Fruit fly (Drosophila melanogaster) whole organism, embryonic: ENCODE data around the gene CG15772.

Experiments
- Atf3 ChIP-seq: fragments of 200-800 bp; sonication (Bioruptor generic); optimal IDR thresholded peaks from 3 replicates; lab custom pipeline; 2016; ENCODE audit warnings: missing biosample characterization, missing genetic modification characterization
- B-H1 ChIP-seq: fragments of 200-800 bp; sonication (Bioruptor generic); IDR thresholded peaks from 3 replicates; pipeline ENCODE4 v1.3.6; 2022; ENCODE audit warnings: missing biosample characterization, missing genetic modification characterization
- CG10959 ChIP-seq: fragments of 200-800 bp; sonication (Bioruptor generic); IDR thresholded peaks from 2 replicates; pipeline ENCODE4 v1.3.6; 2022; ENCODE audit warnings: missing biosample characterization, missing genetic modification characterization
- CG11085 ChIP-seq: fragments of 200-800 bp; sonication (Bioruptor generic); IDR thresholded peaks from 2 replicates; pipeline ENCODE4 v1.3.6; 2022; ENCODE audit warnings: missing biosample characterization, missing genetic modification characterization
- CG12659 ChIP-seq: fragments of 200-800 bp; sonication (Bioruptor generic); optimal IDR thresholded peaks from 3 replicates; lab custom pipeline; 2017; ENCODE audit warnings: mild to moderate bottlenecking, missing biosample characterization, missing genetic modification reagents, missing genetic modification characterization
- CG12744 ChIP-seq: fragments of 200-800 bp; sonication (Bioruptor generic); optimal IDR thresholded peaks from 2 replicates; lab custom pipeline; 2016; ENCODE audit warnings: missing biosample characterization, missing genetic modification characterization
- CG13424 ChIP-seq: fragments of 200-800 bp; sonication (Bioruptor generic); optimal IDR thresholded peaks from 2 replicates; lab custom pipeline; 2019; ENCODE audit warnings: missing biosample characterization, mild to moderate bottlenecking, missing genetic modification characterization, moderate library complexity
- CG18619 ChIP-seq: fragments of 200-800 bp; sonication (Bioruptor generic); optimal IDR thresholded peaks from 3 replicates; lab custom pipeline; 2017; ENCODE audit warnings: missing biosample characterization, mild to moderate bottlenecking, missing genetic modification characterization
- CG32767 ChIP-seq: fragments of 200-800 bp; sonication (Bioruptor generic); IDR thresholded peaks from 2 replicates; pipeline ENCODE4 v1.3.6; 2022; ENCODE audit warnings: missing biosample characterization, missing genetic modification characterization
- CG33557 ChIP-seq: fragments of 200-800 bp; sonication (Bioruptor generic); optimal IDR thresholded peaks from 2 replicates; lab custom pipeline; 2019; ENCODE audit warnings: missing biosample characterization, mild to moderate bottlenecking, missing genetic modification characterization, moderate library complexity
- CG4404 ChIP-seq: fragments of 200-800 bp; sonication (Bioruptor generic); IDR thresholded peaks from 2 replicates; pipeline ENCODE4 v1.3.6; 2022; ENCODE audit warnings: missing biosample characterization, missing genetic modification characterization
- CG4730 ChIP-seq: fragments of 200-800 bp; sonication (Bioruptor generic); IDR thresholded peaks from 2 replicates; pipeline ENCODE4 v1.3.6; 2022; ENCODE audit warnings: missing biosample characterization, missing genetic modification characterization
- CG4854 ChIP-seq: fragments of 200-800 bp; sonication (Bioruptor generic); optimal IDR thresholded peaks from 2 replicates; lab custom pipeline; 2016; ENCODE audit warnings: missing biosample characterization, missing genetic modification characterization, inconsistent platforms
- CG5245 ChIP-seq: fragments of 200-800 bp; sonication (Bioruptor generic); optimal IDR thresholded peaks from 3 replicates; lab custom pipeline; 2016; ENCODE audit warnings: missing biosample characterization, missing genetic modification characterization
- CG7745 ChIP-seq: fragments of 200-800 bp; sonication (Bioruptor generic); optimal IDR thresholded peaks from 2 replicates; lab custom pipeline; 2018; ENCODE audit warnings: missing biosample characterization, mild to moderate bottlenecking, missing genetic modification characterization, moderate library complexity
- CG7786 ChIP-seq: fragments of 200-800 bp; sonication (Bioruptor generic); optimal IDR thresholded peaks from 2 replicates; lab custom pipeline; 2016; ENCODE audit warnings: missing biosample characterization, missing genetic modification characterization
- CHES-1-like ChIP-seq: fragments of 200-800 bp; sonication (Bioruptor generic); optimal IDR thresholded peaks from 2 replicates; lab custom pipeline; 2016; ENCODE audit warnings: missing biosample characterization, missing genetic modification characterization
- D19B ChIP-seq: fragments of 200-800 bp; sonication (Bioruptor generic); optimal IDR thresholded peaks from 2 replicates; lab custom pipeline; 2017; ENCODE audit warnings: missing biosample characterization, mild to moderate bottlenecking, missing genetic modification characterization
- Dfd ChIP-seq, 2 experiments: fragments of >200 bp; optimal IDR thresholded peaks; 2 replicates each; lab custom pipeline; 2017; ENCODE audit warnings: missing biosample characterization in 2 of 2, missing genetic modification characterization in 2 of 2
- Dll ChIP-seq: fragments of 200-800 bp; sonication (Bioruptor generic); IDR thresholded peaks from 4 replicates; pipeline ENCODE4 v1.3.6; 2022; ENCODE audit warnings: missing biosample characterization, missing genetic modification characterization; ENCODE audit not compliant: partially characterized antibody
- Drgx ChIP-seq: fragments of 200-800 bp; sonication (Bioruptor generic); IDR thresholded peaks from 2 replicates; pipeline ENCODE4 v1.3.6; 2022; ENCODE audit warnings: missing biosample characterization, missing genetic modification characterization
- HHEX ChIP-seq: fragments of 200-800 bp; sonication (Bioruptor generic); optimal IDR thresholded peaks from 3 replicates; lab custom pipeline; 2017; ENCODE audit warnings: missing biosample characterization, mild to moderate bottlenecking, missing genetic modification characterization, missing genetic modification reagents
- Hey ChIP-seq: fragments of 200-800 bp; sonication (Bioruptor generic); optimal IDR thresholded peaks from 3 replicates; lab custom pipeline; 2018; ENCODE audit warnings: missing biosample characterization, mild to moderate bottlenecking, missing genetic modification characterization
- Hmx ChIP-seq: fragments of 200-800 bp; sonication (Bioruptor generic); optimal IDR thresholded peaks from 2 replicates; lab custom pipeline; 2016; ENCODE audit warnings: missing biosample characterization, missing genetic modification characterization
- Hr51 ChIP-seq, 2 experiments: fragments of 200-800 bp; sonication (Bioruptor generic); optimal IDR thresholded peaks; 2 replicates in 1 of 2; 3 replicates in 1 of 2; lab custom pipeline; 2016 to 2018; ENCODE audit warnings: missing biosample characterization in 2 of 2, missing genetic modification characterization in 2 of 2, mild to moderate bottlenecking in 1 of 2, moderate library complexity in 1 of 2
- Hsf ChIP-seq: fragments of 200-800 bp; sonication (Bioruptor generic); optimal IDR thresholded peaks from 3 replicates; lab custom pipeline; 2016; ENCODE audit warnings: missing biosample characterization, missing genetic modification characterization
- NC2β ChIP-seq: fragments of 200-800 bp; sonication (Bioruptor generic); optimal IDR thresholded peaks from 2 replicates; lab custom pipeline; 2016; ENCODE audit warnings: missing biosample characterization, missing genetic modification characterization
- Optix ChIP-seq: fragments of 200-800 bp; sonication (Bioruptor generic); IDR thresholded peaks from 3 replicates; pipeline ENCODE4 v1.3.6; 2022; ENCODE audit warnings: missing biosample characterization, missing genetic modification characterization
- Stat92E ChIP-seq, 3 experiments: fragments of >200 bp in 2 of 3; fragments of 200-800 bp in 1 of 3; sonication (Bioruptor generic) in 1 of 3; optimal IDR thresholded peaks; 2 replicates each; lab custom pipeline; 2017 to 2019; ENCODE audit warnings: missing biosample characterization in 3 of 3, missing genetic modification characterization in 3 of 3, mild to moderate bottlenecking in 1 of 3, moderate library complexity in 1 of 3
- aop ChIP-seq: fragments of 200-800 bp; sonication (Bioruptor generic); IDR thresholded peaks from 2 replicates; pipeline ENCODE4 v1.3.6; 2022; ENCODE audit warnings: missing biosample characterization, missing genetic modification characterization
- bab2 ChIP-seq: fragments of 200-800 bp; sonication (Bioruptor generic); optimal IDR thresholded peaks from 2 replicates; lab custom pipeline; 2016; ENCODE audit warnings: missing biosample characterization, missing genetic modification characterization
- caup ChIP-seq: fragments of 200-800 bp; sonication (Bioruptor generic); optimal IDR thresholded peaks from 3 replicates; lab custom pipeline; 2017; ENCODE audit warnings: missing biosample characterization, mild to moderate bottlenecking, missing genetic modification characterization, moderate library complexity; ENCODE audit not compliant: severe bottlenecking
- cg ChIP-seq: fragments of 200-800 bp; sonication (Bioruptor generic); optimal IDR thresholded peaks from 3 replicates; lab custom pipeline; 2019; ENCODE audit warnings: missing biosample characterization, mild to moderate bottlenecking, missing genetic modification characterization, moderate library complexity
- en ChIP-seq: fragments of 200-800 bp; sonication (Bioruptor generic); optimal IDR thresholded peaks from 2 replicates; lab custom pipeline; 2016; ENCODE audit warnings: missing biosample characterization, missing genetic modification characterization
- gcm ChIP-seq: fragments of 200-800 bp; sonication (Bioruptor generic); optimal IDR thresholded peaks from 2 replicates; lab custom pipeline; 2019; ENCODE audit warnings: missing biosample characterization, mild to moderate bottlenecking, missing genetic modification characterization, moderate library complexity
- hth ChIP-seq: fragments of >200 bp; optimal IDR thresholded peaks from 2 replicates; lab custom pipeline; 2017; ENCODE audit warnings: inconsistent platforms
- jumu ChIP-seq: fragments of 200-800 bp; sonication (Bioruptor generic); optimal IDR thresholded peaks from 3 replicates; lab custom pipeline; 2016; ENCODE audit warnings: missing biosample characterization, missing genetic modification characterization
- kah ChIP-seq: fragments of 200-800 bp; sonication (Bioruptor generic); optimal IDR thresholded peaks from 2 replicates; lab custom pipeline; 2018; ENCODE audit warnings: missing biosample characterization, mild to moderate bottlenecking, missing genetic modification characterization
- maf-S ChIP-seq: fragments of 200-800 bp; sonication (Bioruptor generic); optimal IDR thresholded peaks from 2 replicates; lab custom pipeline; 2016; ENCODE audit warnings: missing biosample characterization, missing genetic modification characterization
- nau ChIP-seq: fragments of 200-800 bp; sonication (Bioruptor generic); optimal IDR thresholded peaks from 3 replicates; lab custom pipeline; 2017; ENCODE audit warnings: missing biosample characterization, mild to moderate bottlenecking, missing genetic modification characterization, missing genetic modification reagents
- odd ChIP-seq: fragments of 200-800 bp; sonication (Bioruptor generic); optimal IDR thresholded peaks from 2 replicates; lab custom pipeline; 2017; ENCODE audit warnings: missing biosample characterization, mild to moderate bottlenecking, missing genetic modification characterization
- salm ChIP-seq: fragments of 200-800 bp; sonication (Bioruptor generic); optimal IDR thresholded peaks from 2 replicates; lab custom pipeline; 2018; ENCODE audit warnings: missing biosample characterization, mild to moderate bottlenecking, missing genetic modification characterization
- sens ChIP-seq: fragments of 200-800 bp; sonication (Bioruptor generic); peaks from one replicate; lab custom pipeline; 2016; ENCODE audit warnings: missing biosample characterization, missing genetic modification characterization
- seq ChIP-seq: fragments of 200-800 bp; sonication (Bioruptor generic); IDR thresholded peaks from 2 replicates; pipeline ENCODE4 v1.3.6; 2022; ENCODE audit warnings: missing biosample characterization, missing genetic modification characterization
- slou ChIP-seq: fragments of 200-800 bp; sonication (Bioruptor generic); optimal IDR thresholded peaks from 3 replicates; lab custom pipeline; 2016; ENCODE audit warnings: missing biosample characterization, missing genetic modification characterization
- ssp ChIP-seq: fragments of 200-800 bp; sonication (Bioruptor generic); IDR thresholded peaks from 2 replicates; pipeline ENCODE4 v1.3.6; 2022; ENCODE audit warnings: missing biosample characterization, missing genetic modification characterization
- tna ChIP-seq: fragments of 200-800 bp; sonication (Bioruptor generic); IDR thresholded peaks from 2 replicates; pipeline ENCODE4 v1.3.6; 2022; ENCODE audit warnings: missing biosample characterization, missing genetic modification characterization; ENCODE audit not compliant: partially characterized antibody
- trh ChIP-seq: fragments of 200-800 bp; sonication (Bioruptor generic); optimal IDR thresholded peaks from 2 replicates; lab custom pipeline; 2016; ENCODE audit warnings: missing biosample characterization, missing genetic modification characterization
- twi ChIP-seq: fragments of 200-800 bp; optimal IDR thresholded peaks from 2 replicates; lab custom pipeline; 2019; ENCODE audit warnings: missing biosample characterization, mild to moderate bottlenecking, missing genetic modification characterization, moderate library complexity
- wek ChIP-seq: fragments of 200-800 bp; sonication (Bioruptor generic); optimal IDR thresholded peaks from 3 replicates; lab custom pipeline; 2018; ENCODE audit warnings: missing biosample characterization, mild to moderate bottlenecking, missing genetic modification characterization, moderate library complexity
- yki ChIP-seq: fragments of >200 bp; optimal IDR thresholded peaks from 3 replicates; lab custom pipeline; 2018

The CG15772 gene

dm6 chrX:5737676-5738220 is 14.3 kb upstream of the CG15772 start, which contains the start of gene Snx27 (continued):
- TF ChIP-seq ssp (GFP tag; lab: Robert Waterston, UW): peak; percentile 57
- TF ChIP-seq CG5245 (GFP tag; lab: Kevin White, UChicago): peak; percentile 24
- TF ChIP-seq jumu (GFP tag; lab: Kevin White, UChicago): peak; percentile 67
- peak; percentile 18 for TF ChIP-seq odd (GFP tag; lab: Kevin White, UChicago)
- TF ChIP-seq CG12659: peak; percentile 87
- peak; percentile 38 for TF ChIP-seq wek (GFP tag; lab: Kevin White, UChicago)
- peak; percentile 9 for TF ChIP-seq CG12744 (GFP tag; lab: Kevin White, UChicago)
- TF ChIP-seq nau (GFP tag; lab: Kevin White, UChicago): no peak
- TF ChIP-seq slou (GFP tag; lab: Kevin White, UChicago): peak; percentile 30
- no peak for TF ChIP-seq HHEX (GFP tag; lab: Kevin White, UChicago)
- TF ChIP-seq NC2β (GFP tag; lab: Kevin White, UChicago): peak; percentile 62
- peak; percentile 99 for TF ChIP-seq tna (GFP tag; lab: Robert Waterston, UW)
- TF ChIP-seq CG10959: no peak
- peak; percentile 89 for TF ChIP-seq sens (GFP tag; lab: Kevin White, UChicago)
- peak; percentile 70 for TF ChIP-seq cg (GFP tag; lab: Kevin White, UChicago)
- no peak for TF ChIP-seq aop
- TF ChIP-seq CG7745 (tag; lab: Kevin White, UChicago): no peak
- no peak for TF ChIP-seq hth (lab: Kevin White, UChicago)
- peak; percentile 17 for TF ChIP-seq salm (tag; lab: Kevin White, UChicago)
- peak; percentile 18 for TF ChIP-seq CG33557 (GFP tag; lab: Kevin White, UChicago)
- no peak for TF ChIP-seq CG4730 (GFP tag; lab: Robert Waterston, UW)
- TF ChIP-seq CG7786 (GFP tag; lab: Kevin White, UChicago): peak; percentile 28
- TF ChIP-seq D19B (GFP tag; lab: Kevin White, UChicago): no peak
- no peak for TF ChIP-seq Optix
- peak; percentile 42 for TF ChIP-seq caup (GFP tag; lab: Kevin White, UChicago)
- TF ChIP-seq trh (GFP tag; lab: Kevin White, UChicago): no peak
- no peak for TF ChIP-seq Hey (tag; lab: Kevin White, UChicago)
- no peak for TF ChIP-seq seq (GFP tag; lab: Robert Waterston, UW)
- TF ChIP-seq maf-S (GFP tag; lab: Kevin White, UChicago): peak; percentile 57
- peak; percentile 12 for TF ChIP-seq bab2
- peak; percentile 31 for TF ChIP-seq gcm
- TF ChIP-seq CG4404 (GFP tag; lab: Robert Waterston, UW): peak; percentile 20; the same call in 1 of the 2 replicates
- TF ChIP-seq Hr51 (GFP tag; optimal IDR thresholded peaks at IDR 0.05; lab: Kevin White, UChicago): peak in 1 of 2 experiments; percentile 50
- no peak for TF ChIP-seq en
- no peak for TF ChIP-seq Atf3 (GFP tag; lab: Kevin White, UChicago)
- peak; percentile 54; the same call in 1 of the 2 replicates for TF ChIP-seq CG11085 (GFP tag; lab: Robert Waterston, UW)
- peak; percentile 70 for TF ChIP-seq CHES-1-like (GFP tag; lab: Kevin White, UChicago)
- TF ChIP-seq CG4854 (GFP tag; lab: Kevin White, UChicago): no peak
- TF ChIP-seq twi: no peak
- TF ChIP-seq Stat92E (GFP tag; optimal IDR thresholded peaks at IDR 0.05; lab: Kevin White, UChicago): peak in 1 of 3 experiments; percentile 65
- no peak for TF ChIP-seq B-H1 (GFP tag; lab: Robert Waterston, UW)
- no peak for TF ChIP-seq CG13424 (tag; lab: Kevin White, UChicago)
- no peak for TF ChIP-seq kah
- TF ChIP-seq Dll (GFP tag; lab: Robert Waterston, UW): peak; percentile 99
- no peak for TF ChIP-seq Dfd (GFP tag; optimal IDR thresholded peaks at IDR 0.05; lab: Kevin White, UChicago)
- no peak for TF ChIP-seq Drgx (GFP tag; lab: Robert Waterston, UW)
- TF ChIP-seq CG18619 (GFP tag; lab: Kevin White, UChicago): no peak
- peak; percentile 50 for TF ChIP-seq Hsf (GFP tag; lab: Kevin White, UChicago)
- no peak for TF ChIP-seq Hmx
- no peak for TF ChIP-seq yki (lab: Kevin White, UChicago)
- TF ChIP-seq CG32767: no peak
